Fruit fly (Drosophila melanogaster) whole organism, embryonic: ENCODE data around the gene Elal.

ENCODE experiments used
- Atf3 ChIP-seq: fragments of 200-800 bp; sonication (Bioruptor generic); optimal IDR thresholded peaks from 3 replicates; lab custom pipeline; 2016; ENCODE audit warnings: missing biosample characterization, missing genetic modification characterization
- Bteb2 ChIP-seq: fragments of 200-800 bp; sonication (Bioruptor generic); optimal IDR thresholded peaks from 2 replicates; lab custom pipeline; 2016; ENCODE audit warnings: missing biosample characterization, missing genetic modification characterization
- CG14441 ChIP-seq: fragments of 200-800 bp; sonication (Bioruptor generic); IDR thresholded peaks from 2 replicates; pipeline ENCODE4 v1.3.6; 2022; ENCODE audit warnings: missing biosample characterization, missing genetic modification characterization
- CG1603 ChIP-seq: fragments of 200-800 bp; sonication (Bioruptor generic); optimal IDR thresholded peaks from 2 replicates; lab custom pipeline; 2019; ENCODE audit warnings: missing biosample characterization, mild to moderate bottlenecking, missing genetic modification characterization, moderate library complexity
- CG17568 ChIP-seq: fragments of 200-800 bp; sonication (Bioruptor generic); optimal IDR thresholded peaks from 2 replicates; lab custom pipeline; 2018; ENCODE audit warnings: missing biosample characterization, mild to moderate bottlenecking, missing genetic modification characterization, moderate library complexity
- CG18619 ChIP-seq: fragments of 200-800 bp; sonication (Bioruptor generic); optimal IDR thresholded peaks from 3 replicates; lab custom pipeline; 2017; ENCODE audit warnings: missing biosample characterization, mild to moderate bottlenecking, missing genetic modification characterization
- CG2202 ChIP-seq: fragments of 200-800 bp; sonication (Bioruptor generic); optimal IDR thresholded peaks from 2 replicates; lab custom pipeline; 2018; ENCODE audit warnings: missing biosample characterization, mild to moderate bottlenecking, missing genetic modification characterization
- CG2678 ChIP-seq: fragments of 200-800 bp; sonication (Bioruptor generic); optimal IDR thresholded peaks from 3 replicates; lab custom pipeline; 2019; ENCODE audit warnings: missing biosample characterization, mild to moderate bottlenecking, missing genetic modification characterization, moderate library complexity
- CG3163 ChIP-seq: fragments of 200-800 bp; sonication (Bioruptor generic); optimal IDR thresholded peaks from 3 replicates; lab custom pipeline; 2016; ENCODE audit warnings: missing biosample characterization, missing genetic modification characterization
- CG32767 ChIP-seq: fragments of 200-800 bp; sonication (Bioruptor generic); IDR thresholded peaks from 2 replicates; pipeline ENCODE4 v1.3.6; 2022; ENCODE audit warnings: missing biosample characterization, missing genetic modification characterization
- CG34224 ChIP-seq: fragments of 200-800 bp; sonication (Bioruptor generic); IDR thresholded peaks from 3 replicates; pipeline ENCODE4 v1.3.6; 2022; ENCODE audit warnings: missing biosample characterization, missing genetic modification characterization; ENCODE audit not compliant: partially characterized antibody
- CG34422 ChIP-seq: fragments of 200-800 bp; sonication (Bioruptor generic); IDR thresholded peaks from 3 replicates; pipeline ENCODE4 v1.3.6; 2022; ENCODE audit warnings: missing biosample characterization, missing genetic modification characterization
- CG4328 ChIP-seq: fragments of 200-800 bp; sonication (Bioruptor generic); optimal IDR thresholded peaks from 3 replicates; lab custom pipeline; 2017; ENCODE audit warnings: missing biosample characterization, missing genetic modification reagents, missing genetic modification characterization
- CG5180 ChIP-seq: fragments of 200-800 bp; sonication (Bioruptor generic); optimal IDR thresholded peaks from 3 replicates; lab custom pipeline; 2017; ENCODE audit warnings: missing biosample characterization, missing genetic modification characterization, mild to moderate bottlenecking, moderate library complexity, missing genetic modification reagents
- CG6765 ChIP-seq: fragments of 200-800 bp; sonication (Bioruptor generic); optimal IDR thresholded peaks from 3 replicates; lab custom pipeline; 2017; ENCODE audit warnings: missing biosample characterization, mild to moderate bottlenecking, missing genetic modification characterization
- CG7963 ChIP-seq: fragments of 200-800 bp; sonication (Bioruptor generic); IDR thresholded peaks from 3 replicates; pipeline ENCODE4 v1.3.6; 2022; ENCODE audit warnings: missing biosample characterization, missing genetic modification characterization; ENCODE audit not compliant: partially characterized antibody
- CG8089 ChIP-seq: fragments of 200-800 bp; sonication (Bioruptor generic); optimal IDR thresholded peaks from 3 replicates; lab custom pipeline; 2016; ENCODE audit warnings: missing biosample characterization, missing genetic modification characterization
- CG8765 ChIP-seq: fragments of 200-800 bp; sonication (Bioruptor generic); IDR thresholded peaks from 2 replicates; pipeline ENCODE4 v1.3.6; 2022; ENCODE audit warnings: missing biosample characterization, missing genetic modification characterization
- Dip3 ChIP-seq: fragments of 200-800 bp; sonication (Bioruptor generic); optimal IDR thresholded peaks from 3 replicates; lab custom pipeline; 2016; ENCODE audit warnings: missing biosample characterization, missing genetic modification characterization
- Ets65A ChIP-seq: fragments of 200-800 bp; sonication (Bioruptor generic); peaks from one replicate; lab custom pipeline; 2016; ENCODE audit warnings: missing biosample characterization, missing genetic modification characterization
- H15 ChIP-seq: fragments of 200-800 bp; sonication (Bioruptor generic); IDR thresholded peaks from 3 replicates; pipeline ENCODE4 v1.3.6; 2022; ENCODE audit warnings: missing biosample characterization, missing genetic modification characterization
- Hmx ChIP-seq: fragments of 200-800 bp; sonication (Bioruptor generic); optimal IDR thresholded peaks from 2 replicates; lab custom pipeline; 2016; ENCODE audit warnings: missing biosample characterization, missing genetic modification characterization
- Lpt ChIP-seq: fragments of >200 bp; optimal IDR thresholded peaks from 2 replicates; lab custom pipeline; 2018; ENCODE audit warnings: missing biosample characterization, missing genetic modification characterization
- NC2α ChIP-seq: fragments of 200-800 bp; sonication (Bioruptor generic); optimal IDR thresholded peaks from 2 replicates; lab custom pipeline; 2016; ENCODE audit warnings: missing biosample characterization, missing genetic modification characterization
- Nf-YB ChIP-seq: fragments of 200-800 bp; sonication (Bioruptor generic); optimal IDR thresholded peaks from 3 replicates; lab custom pipeline; 2019; ENCODE audit warnings: missing biosample characterization, mild to moderate bottlenecking, missing genetic modification characterization, moderate library complexity
- PHDP ChIP-seq: fragments of 200-800 bp; sonication (Bioruptor generic); optimal IDR thresholded peaks from 3 replicates; lab custom pipeline; 2018; ENCODE audit warnings: missing biosample characterization, mild to moderate bottlenecking, missing genetic modification characterization, moderate library complexity
- Usf ChIP-seq: fragments of 200-800 bp; sonication (Bioruptor generic); optimal IDR thresholded peaks from 2 replicates; lab custom pipeline; 2017; ENCODE audit warnings: missing genotype, missing biosample characterization, missing genetic modification characterization
- ac ChIP-seq: fragments of 200-800 bp; sonication (Bioruptor generic); optimal IDR thresholded peaks from 3 replicates; lab custom pipeline; 2017; ENCODE audit warnings: missing biosample characterization, mild to moderate bottlenecking, missing genetic modification characterization
- al ChIP-seq: fragments of 200-800 bp; sonication (Bioruptor generic); IDR thresholded peaks from 2 replicates; pipeline ENCODE4 v1.3.6; 2022; ENCODE audit warnings: missing biosample characterization, missing genetic modification characterization
- ara ChIP-seq: fragments of 200-800 bp; sonication (Bioruptor generic); IDR thresholded peaks from 2 replicates; pipeline ENCODE4 v1.3.6; 2022; ENCODE audit warnings: missing biosample characterization, missing genetic modification characterization
- ase ChIP-seq: fragments of 200-800 bp; sonication (Bioruptor generic); IDR thresholded peaks from 3 replicates; pipeline ENCODE4 v1.3.6; 2022; ENCODE audit warnings: missing biosample characterization, missing genetic modification characterization
- cas ChIP-seq: fragments of 200-800 bp; sonication (Bioruptor generic); IDR thresholded peaks from 2 replicates; pipeline ENCODE4 v1.3.6; 2022; ENCODE audit warnings: missing biosample characterization, missing genetic modification characterization
- gcm2 ChIP-seq: fragments of 200-800 bp; sonication (Bioruptor generic); optimal IDR thresholded peaks from 2 replicates; lab custom pipeline; 2016; ENCODE audit warnings: missing biosample characterization, missing genetic modification characterization
- gem ChIP-seq: fragments of 200-800 bp; sonication (Bioruptor generic); optimal IDR thresholded peaks from 2 replicates; lab custom pipeline; 2019; ENCODE audit warnings: missing biosample characterization, mild to moderate bottlenecking, missing genetic modification characterization, moderate library complexity
- gro ChIP-seq: fragments of 200-800 bp; sonication (Bioruptor generic); optimal IDR thresholded peaks from 2 replicates; lab custom pipeline; 2016; ENCODE audit warnings: missing biosample characterization, missing genetic modification characterization
- h ChIP-seq: fragments of >200 bp; optimal IDR thresholded peaks from 2 replicates; lab custom pipeline; 2017
- klu ChIP-seq: fragments of 200-800 bp; sonication (Bioruptor generic); IDR thresholded peaks from 2 replicates; pipeline ENCODE4 v1.3.6; 2022; ENCODE audit warnings: missing biosample characterization, missing genetic modification characterization
- knrl ChIP-seq: fragments of 200-800 bp; sonication (Bioruptor generic); IDR thresholded peaks from 3 replicates; pipeline ENCODE4 v1.3.6; 2022; ENCODE audit warnings: missing biosample characterization, missing genetic modification characterization; ENCODE audit not compliant: partially characterized antibody
- lmd ChIP-seq: fragments of 200-800 bp; sonication (Bioruptor generic); IDR thresholded peaks from 2 replicates; pipeline ENCODE4 v1.3.6; 2022; ENCODE audit warnings: missing biosample characterization, missing genetic modification characterization
- lola ChIP-seq, 3 experiments: fragments of >200 bp in 2 of 3; fragments of 200-800 bp in 1 of 3; sonication (Bioruptor generic) in 1 of 3; optimal IDR thresholded peaks; 2 replicates each; lab custom pipeline; 2017 to 2019; ENCODE audit warnings: missing biosample characterization in 3 of 3, missing genetic modification characterization in 3 of 3, mild to moderate bottlenecking in 1 of 3, moderate library complexity in 1 of 3
- pho ChIP-seq: fragments of 200-800 bp; sonication (Bioruptor generic); optimal IDR thresholded peaks from 2 replicates; lab custom pipeline; 2016; ENCODE audit warnings: missing biosample characterization, missing genetic modification characterization
- pnt ChIP-seq: fragments of 200-800 bp; sonication (Bioruptor generic); optimal IDR thresholded peaks from 3 replicates; lab custom pipeline; 2016; ENCODE audit warnings: missing biosample characterization, missing genetic modification characterization
- rib ChIP-seq: fragments of 200-800 bp; sonication (Bioruptor generic); IDR thresholded peaks from 2 replicates; pipeline ENCODE4 v1.3.6; 2022; ENCODE audit warnings: missing biosample characterization, missing genetic modification characterization
- sisA ChIP-seq: fragments of 200-800 bp; sonication (Bioruptor generic); IDR thresholded peaks from 2 replicates; pipeline ENCODE4 v1.3.6; 2022; ENCODE audit warnings: missing biosample characterization, missing genetic modification characterization
- sna ChIP-seq: fragments of 200-800 bp; sonication (Bioruptor generic); IDR thresholded peaks from 2 replicates; pipeline ENCODE4 v1.3.6; 2022; ENCODE audit warnings: missing biosample characterization, missing genetic modification characterization; ENCODE audit not compliant: partially characterized antibody
- stwl ChIP-seq: fragments of 200-800 bp; sonication (Bioruptor generic); optimal IDR thresholded peaks from 3 replicates; lab custom pipeline; 2018; ENCODE audit warnings: missing biosample characterization, mild to moderate bottlenecking, missing genetic modification characterization, moderate library complexity
- sug ChIP-seq: fragments of 200-800 bp; optimal IDR thresholded peaks from 2 replicates; lab custom pipeline; 2019; ENCODE audit warnings: missing biosample characterization, mild to moderate bottlenecking, missing genetic modification characterization, moderate library complexity
- tio ChIP-seq: fragments of 200-800 bp; sonication (Bioruptor generic); optimal IDR thresholded peaks from 2 replicates; lab custom pipeline; 2017; ENCODE audit warnings: missing biosample characterization, missing genetic modification characterization, inconsistent platforms
- tna ChIP-seq: fragments of 200-800 bp; sonication (Bioruptor generic); IDR thresholded peaks from 2 replicates; pipeline ENCODE4 v1.3.6; 2022; ENCODE audit warnings: missing biosample characterization, missing genetic modification characterization; ENCODE audit not compliant: partially characterized antibody
- usp ChIP-seq: fragments of >200 bp; optimal IDR thresholded peaks from 2 replicates; lab custom pipeline; 2017; ENCODE audit warnings: missing biosample characterization, missing genetic modification characterization
- wek ChIP-seq: fragments of 200-800 bp; sonication (Bioruptor generic); optimal IDR thresholded peaks from 3 replicates; lab custom pipeline; 2018; ENCODE audit warnings: missing biosample characterization, mild to moderate bottlenecking, missing genetic modification characterization, moderate library complexity

Gene Elal

DNA sequence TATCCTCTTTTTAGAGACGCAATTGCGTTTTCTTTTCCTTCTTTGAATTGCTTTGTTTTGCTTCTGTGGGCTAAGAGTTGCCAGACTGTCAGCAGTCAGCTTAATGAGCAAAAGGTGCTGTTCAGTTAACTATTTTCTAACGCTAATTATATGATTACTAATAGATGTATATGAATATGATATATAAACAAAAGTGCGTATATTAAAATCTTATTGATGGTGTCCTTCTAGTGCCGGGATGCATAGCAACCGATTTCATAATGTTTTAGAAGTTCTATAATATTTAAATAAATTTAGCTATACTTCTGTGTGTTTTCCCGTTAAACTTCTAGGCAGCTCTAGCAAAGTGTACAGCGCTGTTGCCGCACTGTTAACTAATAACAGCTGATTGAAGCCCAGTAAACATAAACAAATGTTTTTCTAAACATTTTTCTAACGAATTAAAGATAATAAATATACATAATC, 35.2 kb upstream of the Elal start, which contains the start of the genes Kaz and CG43273 (continued):
- TF ChIP-seq sug (tag; lab: Kevin White, UChicago), result no peak
- TF ChIP-seq Dip3 (GFP tag; lab: Kevin White, UChicago), result no peak
- no peak for TF ChIP-seq CG5180 (GFP tag; lab: Kevin White, UChicago)
- TF ChIP-seq stwl (tag; lab: Kevin White, UChicago), result no peak
- peak; percentile 5; the same call in 1 of the 2 replicates for TF ChIP-seq sisA (GFP tag; lab: Robert Waterston, UW)
- no peak for TF ChIP-seq CG14441
- TF ChIP-seq knrl (GFP tag; lab: Robert Waterston, UW), result no peak
- peak; percentile 30; the same call in 1 of the 2 replicates for TF ChIP-seq klu (GFP tag; lab: Robert Waterston, UW)
- no peak for TF ChIP-seq pho (GFP tag; lab: Kevin White, UChicago)
- no peak for TF ChIP-seq Usf
- TF ChIP-seq Atf3 (GFP tag; lab: Kevin White, UChicago), result no peak
- TF ChIP-seq NC2α, result no peak
- TF ChIP-seq CG7963, result no peak
- no peak for TF ChIP-seq CG8089
- 0 out of 3 replicates have a peak, but pooled peaks have one; percentile 52 for TF ChIP-seq CG34422 (GFP tag; lab: Robert Waterston, UW)
- TF ChIP-seq CG1603 (tag; lab: Kevin White, UChicago), result no peak
- no peak for TF ChIP-seq CG2678 (tag; lab: Kevin White, UChicago)
- no peak for TF ChIP-seq Bteb2 (GFP tag; lab: Kevin White, UChicago)
- no peak for TF ChIP-seq gcm2 (GFP tag; lab: Kevin White, UChicago)
- no peak for TF ChIP-seq Hmx
- no peak for TF ChIP-seq tio (GFP tag; lab: Kevin White, UChicago)
- TF ChIP-seq gro (GFP tag; lab: Kevin White, UChicago), result no peak
- TF ChIP-seq CG34224, result no peak
- no peak for TF ChIP-seq cas
- no peak for TF ChIP-seq usp (GFP tag; lab: Kevin White, UChicago)
- TF ChIP-seq gem (tag; lab: Kevin White, UChicago), result no peak
- no peak for TF ChIP-seq ase (GFP tag; lab: Robert Waterston, UW)
- TF ChIP-seq Lpt (GFP tag; lab: Kevin White, UChicago), result no peak
- TF ChIP-seq lola (GFP tag; optimal IDR thresholded peaks at IDR 0.05; lab: Kevin White, UChicago), result peak in 1 of 3 experiments; percentile 65
- peak; percentile 34; the same call in 1 of the 2 replicates for TF ChIP-seq lmd (GFP tag; lab: Robert Waterston, UW)
- TF ChIP-seq ara (GFP tag; lab: Robert Waterston, UW), result no peak
- peak; percentile 12 for TF ChIP-seq CG2202 (tag; lab: Kevin White, UChicago)
- peak; percentile 87 for TF ChIP-seq Ets65A (GFP tag; lab: Kevin White, UChicago)
- TF ChIP-seq CG8765, result no peak
- peak; percentile 36; the same call in 1 of the 2 replicates for TF ChIP-seq al (GFP tag; lab: Robert Waterston, UW)
- TF ChIP-seq CG17568 (GFP tag; lab: Kevin White, UChicago), result no peak
- no peak for TF ChIP-seq wek
- TF ChIP-seq sna, result 0 out of 2 replicates have a peak, but pooled peaks have one; percentile 11
- TF ChIP-seq tna (GFP tag; lab: Robert Waterston, UW), result no peak
- TF ChIP-seq PHDP (tag; lab: Kevin White, UChicago), result no peak
- no peak for TF ChIP-seq Nf-YB (GFP tag; lab: Kevin White, UChicago)
- TF ChIP-seq rib (GFP tag; lab: Robert Waterston, UW), result no peak
- peak; percentile 3 for TF ChIP-seq pnt (GFP tag; lab: Kevin White, UChicago)
- no peak for TF ChIP-seq H15 (GFP tag; lab: Robert Waterston, UW)
- TF ChIP-seq h (lab: Kevin White, UChicago), result no peak
- TF ChIP-seq ac (GFP tag; lab: Kevin White, UChicago), result no peak
- TF ChIP-seq CG18619 (GFP tag; lab: Kevin White, UChicago), result peak; percentile 36
- TF ChIP-seq CG32767 (GFP tag; lab: Robert Waterston, UW), result no peak; the same call in 1 of the 2 replicates
- peak; percentile 23 for TF ChIP-seq CG4328 (GFP tag; lab: Kevin White, UChicago)
- TF ChIP-seq CG6765, result no peak
- TF ChIP-seq CG3163 (GFP tag; lab: Kevin White, UChicago), result no peak
